Fruit fly (Drosophila melanogaster): ENCODE measurements around the gene CG17219.
A peak's percentile ranks its signal among the peaks of the same experiment; 100 is the strongest.

CG17219 gene

dm6 chr2L:3041918-3042615 is 13.0 kb downstream of the CG17219 start, which contains the start of gene CG17261:
Gene CG17261 (plus strand): TSS chr2L:3042551.
- TF ChIP-seq br (GFP tag; optimal IDR thresholded peaks at IDR 0.05) (peak; percentile 51), dsf (GFP tag; optimal IDR thresholded peaks at IDR 0.05; ENCODE audit: borderline replicate concordance) (no peak), Hnf4 (GFP tag; optimal IDR thresholded peaks at IDR 0.05) (no peak), Myc (optimal IDR thresholded peaks at IDR 0.05) (no peak), psq (GFP tag; optimal IDR thresholded peaks at IDR 0.05) (peak; percentile 20), fru (GFP tag; optimal IDR thresholded peaks at IDR 0.05) (peak; percentile 49), pan (optimal IDR thresholded peaks at IDR 0.05) (no peak), h (GFP tag; optimal IDR thresholded peaks at IDR 0.05) (peak; percentile 81), OdsH (GFP tag; optimal IDR thresholded peaks at IDR 0.05) (peak; percentile 43), foxo (GFP tag; optimal IDR thresholded peaks at IDR 0.05) (peak in 1 of 2 experiments; percentile 73), sv (GFP tag; optimal IDR thresholded peaks at IDR 0.05) (no peak), rgr (GFP tag; optimal IDR thresholded peaks at IDR 0.05) (peak; percentile 24), Hr78 (GFP tag; optimal IDR thresholded peaks at IDR 0.05) (no peak), dl (GFP tag; optimal IDR thresholded peaks at IDR 0.05; ENCODE audit: insufficient read depth in 1 of 2, partially characterized antibody in 2 of 2) (no peak), Hr83 (GFP tag; optimal IDR thresholded peaks at IDR 0.05; ENCODE audit: poor library complexity, severe bottlenecking) (no peak), Rel (GFP tag; optimal IDR thresholded peaks at IDR 0.05) (no peak), Rel (tag; optimal IDR thresholded peaks at IDR 0.05) (peak; percentile 73), usp (GFP tag; optimal IDR thresholded peaks at IDR 0.05) (no peak)

- TF ChIP-seq Dfd (GFP tag; optimal IDR thresholded peaks at IDR 0.05) (no peak), CG9705 (GFP tag; optimal IDR thresholded peaks at IDR 0.05) (no peak), usp (GFP tag; optimal IDR thresholded peaks at IDR 0.05) (no peak), Abd-B (GFP tag; optimal IDR thresholded peaks at IDR 0.05) (no peak), Hr78 (GFP tag; optimal IDR thresholded peaks at IDR 0.05) (no peak), Mio (GFP tag; optimal IDR thresholded peaks at IDR 0.05) (no peak), pan (optimal IDR thresholded peaks at IDR 0.05) (no peak), dsf (GFP tag; optimal IDR thresholded peaks at IDR 0.05; ENCODE audit: borderline replicate concordance) (no peak), fru (GFP tag; optimal IDR thresholded peaks at IDR 0.05) (no peak)
Measured at dm6 chr2L:3043647-3044046, 14.6 kb downstream of the CG17219 start, which contains the start of gene FASN2. Gene FASN2 (plus strand): TSS chr2L:3043947.

- TF ChIP-seq br (GFP tag; optimal IDR thresholded peaks at IDR 0.05) (no peak), Rel (GFP tag; optimal IDR thresholded peaks at IDR 0.05) (no peak), Rel (tag; optimal IDR thresholded peaks at IDR 0.05) (peak; percentile 95), h (GFP tag; optimal IDR thresholded peaks at IDR 0.05) (peak; percentile 51), Hnf4 (GFP tag; optimal IDR thresholded peaks at IDR 0.05) (no peak), ey (GFP tag; optimal IDR thresholded peaks at IDR 0.05) (no peak), Hr83 (GFP tag; optimal IDR thresholded peaks at IDR 0.05; ENCODE audit: poor library complexity, severe bottlenecking) (peak; percentile 2)
Measured at dm6 chr2L:3044660-3045504, 15.8 kb downstream of the CG17219 start.

- TF ChIP-seq HLH106 (tag; optimal IDR thresholded peaks at IDR 0.05) = peak; percentile 26
- TF ChIP-seq fru (GFP tag; optimal IDR thresholded peaks at IDR 0.05) = peak; percentile 72
- TF ChIP-seq rgr (GFP tag; optimal IDR thresholded peaks at IDR 0.05) = peak; percentile 47
- TF ChIP-seq CG9705 (GFP tag; optimal IDR thresholded peaks at IDR 0.05) = peak; percentile 33
- no peak for TF ChIP-seq dl (GFP tag; optimal IDR thresholded peaks at IDR 0.05; ENCODE audit: insufficient read depth in 1 of 2, partially characterized antibody in 2 of 2)
- TF ChIP-seq CrebA (GFP tag; optimal IDR thresholded peaks at IDR 0.05; ENCODE audit: borderline replicate concordance) = no peak
- TF ChIP-seq Hr83 (GFP tag; optimal IDR thresholded peaks at IDR 0.05; ENCODE audit: poor library complexity, severe bottlenecking) = no peak
- no peak for TF ChIP-seq Hnf4 (GFP tag; optimal IDR thresholded peaks at IDR 0.05)
- TF ChIP-seq CG32264 (GFP tag; optimal IDR thresholded peaks at IDR 0.05) = no peak
- TF ChIP-seq OdsH (GFP tag; optimal IDR thresholded peaks at IDR 0.05) = peak; percentile 67
- no peak for TF ChIP-seq Dfd (GFP tag; optimal IDR thresholded peaks at IDR 0.05)
- TF ChIP-seq brk (GFP tag; optimal IDR thresholded peaks at IDR 0.05) = no peak
- TF ChIP-seq usp (GFP tag; optimal IDR thresholded peaks at IDR 0.05) = no peak
- TF ChIP-seq dmrt93B (GFP tag; optimal IDR thresholded peaks at IDR 0.05) = peak; percentile 55
- peak; percentile 60 for TF ChIP-seq sv (GFP tag; optimal IDR thresholded peaks at IDR 0.05)
- peak; percentile 95 for TF ChIP-seq woc (GFP tag; optimal IDR thresholded peaks at IDR 0.05)
- no peak for TF ChIP-seq GATAd (GFP tag; optimal IDR thresholded peaks at IDR 0.05)
- no peak for TF ChIP-seq dsf (GFP tag; optimal IDR thresholded peaks at IDR 0.05; ENCODE audit: borderline replicate concordance)
- TF ChIP-seq pan (optimal IDR thresholded peaks at IDR 0.05) = no peak
- peak; percentile 66 for TF ChIP-seq Sp1 (GFP tag; optimal IDR thresholded peaks at IDR 0.05)
- TF ChIP-seq Myc (optimal IDR thresholded peaks at IDR 0.05) = no peak
- TF ChIP-seq Dif (GFP tag; optimal IDR thresholded peaks at IDR 0.05; ENCODE audit: partially characterized antibody) = no peak
- no peak for TF ChIP-seq jim (GFP tag; optimal IDR thresholded peaks at IDR 0.05)
- no peak for TF ChIP-seq Mio (GFP tag; optimal IDR thresholded peaks at IDR 0.05)
- no peak for TF ChIP-seq lola (GFP tag; optimal IDR thresholded peaks at IDR 0.05)
- TF ChIP-seq foxo (GFP tag; optimal IDR thresholded peaks at IDR 0.05) = peak in 1 of 2 experiments; percentile 70
- peak; percentile 16 for TF ChIP-seq sage (GFP tag; optimal IDR thresholded peaks at IDR 0.05)
- no peak for TF ChIP-seq Rel (GFP tag; optimal IDR thresholded peaks at IDR 0.05)
- peak; percentile 24 for TF ChIP-seq Rel (tag; optimal IDR thresholded peaks at IDR 0.05)
- peak; percentile 51 for TF ChIP-seq psq (GFP tag; optimal IDR thresholded peaks at IDR 0.05)
Measured at dm6 chr2L:3055710-3056447, 26.8 kb downstream of the CG17219 start.

Data from whole organism, wandering third instar larva.